Fruit fly (Drosophila melanogaster): ENCODE results near the gene PolE2.

PolE2 gene

DNA sequence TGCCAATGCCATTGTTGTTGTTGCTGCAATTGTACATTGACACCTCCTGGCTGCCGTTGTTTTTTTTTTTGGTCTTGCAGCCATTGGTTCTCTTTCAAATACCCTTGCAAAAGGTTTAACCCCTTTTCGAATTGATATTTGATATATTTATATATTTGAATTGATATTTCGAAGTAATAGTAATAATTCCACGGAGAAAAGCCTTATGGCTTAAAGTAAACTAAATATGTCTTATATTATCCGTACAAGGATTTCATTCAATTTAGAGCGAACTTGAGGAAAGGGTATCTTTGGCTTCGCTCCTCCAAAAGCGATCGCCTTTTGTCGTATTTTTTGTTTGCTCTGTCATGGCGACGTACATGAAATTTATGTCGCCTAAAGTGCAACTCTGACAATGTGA, 44.3 kb upstream of the PolE2 start (continued):
- TF ChIP-seq CG6276 (GFP tag; optimal IDR thresholded peaks at IDR 0.05), result no peak
- TF ChIP-seq Sox15 (GFP tag; optimal IDR thresholded peaks at IDR 0.05), result no peak
- no peak for TF ChIP-seq Hr38 (GFP tag; optimal IDR thresholded peaks at IDR 0.05)
- TF ChIP-seq CG3919 (GFP tag; optimal IDR thresholded peaks at IDR 0.05), result no peak
- no peak for TF ChIP-seq CG8632 (GFP tag; optimal IDR thresholded peaks at IDR 0.05)
- TF ChIP-seq Lpt (GFP tag; optimal IDR thresholded peaks at IDR 0.05), result no peak
- peak; percentile 45 for TF ChIP-seq CG6808 (GFP tag; optimal IDR thresholded peaks at IDR 0.05)

DNA sequence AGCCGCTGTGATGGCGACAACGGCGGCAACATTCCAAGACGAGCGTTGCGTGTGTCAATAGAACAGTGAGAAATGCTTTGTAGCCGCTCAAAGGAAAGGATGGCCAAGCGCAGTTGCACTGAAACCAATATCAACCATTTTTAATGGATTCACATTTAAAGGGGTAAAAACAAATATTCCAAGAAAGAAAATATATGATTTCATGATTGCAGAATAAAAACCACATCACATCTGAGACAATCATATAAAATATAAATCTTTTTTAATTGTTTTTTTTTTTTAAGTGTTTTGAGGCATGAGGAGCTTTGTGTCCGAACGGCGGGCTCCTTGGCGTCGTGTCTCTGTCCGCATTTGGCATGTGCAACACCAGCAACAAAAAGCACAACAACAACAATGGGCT, 43.9 kb upstream of the PolE2 start:
- TF ChIP-seq CG11762 (GFP tag; optimal IDR thresholded peaks at IDR 0.05; ENCODE audit: insufficient read depth), result peak; percentile 47
- peak; percentile 31 for TF ChIP-seq OdsH (GFP tag; optimal IDR thresholded peaks at IDR 0.05)
- TF ChIP-seq Hr4 (GFP tag; optimal IDR thresholded peaks at IDR 0.05), result peak; percentile 22
- TF ChIP-seq CG10631 (GFP tag; optimal IDR thresholded peaks at IDR 0.05), result peak; percentile 73
- TF ChIP-seq Blimp-1 (GFP tag; optimal IDR thresholded peaks at IDR 0.05), result no peak
- TF ChIP-seq CG6792 (GFP tag; optimal IDR thresholded peaks at IDR 0.05), result peak; percentile 27
- TF ChIP-seq Hr39 (GFP tag; optimal IDR thresholded peaks at IDR 0.05), result peak; percentile 7
- peak; percentile 17; the same call in 1 of the 2 replicates for TF ChIP-seq CG11294 (GFP tag; IDR thresholded peaks at IDR 0.05)
- TF ChIP-seq acj6 (GFP tag; optimal IDR thresholded peaks at IDR 0.05), result peak; percentile 34
- peak; percentile 50 for TF ChIP-seq CG15336 (GFP tag; IDR thresholded peaks at IDR 0.05)
- peak; percentile 52; the same call in 1 of the 2 replicates for TF ChIP-seq Gug (GFP tag; IDR thresholded peaks at IDR 0.05)
- TF ChIP-seq Lpt (GFP tag; optimal IDR thresholded peaks at IDR 0.05), result peak; percentile 34
- peak; percentile 6 for TF ChIP-seq Met (GFP tag; optimal IDR thresholded peaks at IDR 0.05)
- peak; percentile 75 for TF ChIP-seq Eip78C (GFP tag)
- TF ChIP-seq CG3032 (tag; optimal IDR thresholded peaks at IDR 0.05), result peak; percentile 6
- peak; percentile 0 for TF ChIP-seq net (GFP tag; optimal IDR thresholded peaks at IDR 0.05)
- peak; percentile 56; the same call in 2 of the 3 replicates for TF ChIP-seq eg (GFP tag; IDR thresholded peaks at IDR 0.05)
- TF ChIP-seq esn (GFP tag; optimal IDR thresholded peaks at IDR 0.05), result peak; percentile 65
- peak; percentile 62 for TF ChIP-seq svp (GFP tag)
- peak; percentile 53; the same call in 2 of the 3 replicates for TF ChIP-seq CG8119 (GFP tag; IDR thresholded peaks at IDR 0.05)
- peak; percentile 74 for TF ChIP-seq CG6163 (GFP tag; IDR thresholded peaks at IDR 0.05)
- no peak for TF ChIP-seq Eip93F (GFP tag; optimal IDR thresholded peaks at IDR 0.05)
- no peak for TF ChIP-seq Eip75B (GFP tag; optimal IDR thresholded peaks at IDR 0.05)
- TF ChIP-seq Sox102F (GFP tag; optimal IDR thresholded peaks at IDR 0.05), result peak; percentile 12
- TF ChIP-seq lz (GFP tag; optimal IDR thresholded peaks at IDR 0.05), result peak; percentile 33
- TF ChIP-seq CG32006 (GFP tag; optimal IDR thresholded peaks at IDR 0.05), result peak; percentile 54
- peak in 1 of 2 experiments; percentile 22 for TF ChIP-seq ss (GFP tag; optimal IDR thresholded peaks at IDR 0.05)
- no peak for TF ChIP-seq Ets96B (tag; optimal IDR thresholded peaks at IDR 0.05)
- peak; percentile 55 for TF ChIP-seq achi (GFP tag; optimal IDR thresholded peaks at IDR 0.05)
- peak; percentile 24 for TF ChIP-seq spab (GFP tag; optimal IDR thresholded peaks at IDR 0.05)
- peak; percentile 14 for TF ChIP-seq CG16779 (tag; optimal IDR thresholded peaks at IDR 0.05)
- peak; percentile 44 for TF ChIP-seq Sox14 (GFP tag; optimal IDR thresholded peaks at IDR 0.05)
- no peak for TF ChIP-seq CG6854 (GFP tag; optimal IDR thresholded peaks at IDR 0.05)
- no peak for TF ChIP-seq CG10669 (GFP tag; optimal IDR thresholded peaks at IDR 0.05)
- peak; percentile 51 for TF ChIP-seq CG3919 (GFP tag; optimal IDR thresholded peaks at IDR 0.05)
- no peak for TF ChIP-seq vri (GFP tag; optimal IDR thresholded peaks at IDR 0.05)
- no peak for TF ChIP-seq CG9139 (GFP tag; optimal IDR thresholded peaks at IDR 0.05)
- TF ChIP-seq pdm3 (GFP tag; optimal IDR thresholded peaks at IDR 0.05), result peak; percentile 27

All from whole organism, prepupa.